Fruit fly (Drosophila melanogaster) whole organism, embryonic: ENCODE measurements around the gene CG13000.
A peak's percentile ranks its signal among the peaks of the same experiment; 100 is the strongest.

Source experiments
- Adf1 ChIP-seq: fragments of 200-800 bp; sonication (Bioruptor generic); IDR thresholded peaks from 2 replicates; pipeline ENCODE4 v1.3.6; 2022; ENCODE audit warnings: missing biosample characterization, missing genetic modification characterization
- BEAF-32 ChIP-seq: fragments of 200-800 bp; sonication (Bioruptor generic); optimal IDR thresholded peaks from 3 replicates; lab custom pipeline; 2017; ENCODE audit warnings: missing biosample characterization, missing genetic modification characterization, mild to moderate bottlenecking, moderate library complexity, missing genetic modification reagents
- Bgb ChIP-seq: fragments of 200-800 bp; sonication (Bioruptor generic); IDR thresholded peaks from 2 replicates; pipeline ENCODE4 v1.3.6; 2022; ENCODE audit warnings: missing biosample characterization, missing genetic modification characterization; ENCODE audit not compliant: partially characterized antibody
- BtbVII ChIP-seq: fragments of 200-800 bp; sonication (Bioruptor generic); optimal IDR thresholded peaks from 3 replicates; lab custom pipeline; 2017; ENCODE audit warnings: missing biosample characterization, mild to moderate bottlenecking, missing genetic modification characterization
- CG10209 ChIP-seq: fragments of 200-800 bp; sonication (Bioruptor generic); optimal IDR thresholded peaks from 3 replicates; lab custom pipeline; 2017; ENCODE audit warnings: missing biosample characterization, mild to moderate bottlenecking, missing genetic modification characterization, missing genetic modification reagents
- CG13287 ChIP-seq: fragments of 200-800 bp; sonication (Bioruptor generic); IDR thresholded peaks from 2 replicates; pipeline ENCODE4 v1.3.6; 2022; ENCODE audit warnings: missing biosample characterization, missing genetic modification characterization; ENCODE audit not compliant: partially characterized antibody
- CG13424 ChIP-seq: fragments of 200-800 bp; sonication (Bioruptor generic); optimal IDR thresholded peaks from 2 replicates; lab custom pipeline; 2019; ENCODE audit warnings: missing biosample characterization, mild to moderate bottlenecking, missing genetic modification characterization, moderate library complexity
- CG14860 ChIP-seq: fragments of 200-800 bp; sonication (Bioruptor generic); IDR thresholded peaks from 3 replicates; pipeline ENCODE4 v1.3.6; 2022; ENCODE audit warnings: missing biosample characterization, missing genetic modification characterization; ENCODE audit not compliant: partially characterized antibody
- CG16813 ChIP-seq: fragments of 200-800 bp; sonication (Bioruptor generic); IDR thresholded peaks from 3 replicates; pipeline ENCODE4 v1.3.6; 2022; ENCODE audit warnings: missing biosample characterization, missing genetic modification characterization; ENCODE audit not compliant: partially characterized antibody
- CG18011 ChIP-seq: fragments of 200-800 bp; sonication (Bioruptor generic); optimal IDR thresholded peaks from 2 replicates; lab custom pipeline; 2017; ENCODE audit warnings: missing biosample characterization, missing genetic modification characterization, mild to moderate bottlenecking, moderate library complexity, missing genotype
- CG2116 ChIP-seq: fragments of 200-800 bp; sonication (Bioruptor generic); optimal IDR thresholded peaks from 3 replicates; lab custom pipeline; 2018; ENCODE audit warnings: missing biosample characterization, mild to moderate bottlenecking, missing genetic modification characterization
- CG3407 ChIP-seq: fragments of 200-800 bp; sonication (Bioruptor generic); optimal IDR thresholded peaks from 2 replicates; lab custom pipeline; 2018; ENCODE audit warnings: missing biosample characterization, mild to moderate bottlenecking, missing genetic modification characterization
- CG34224 ChIP-seq: fragments of 200-800 bp; sonication (Bioruptor generic); IDR thresholded peaks from 3 replicates; pipeline ENCODE4 v1.3.6; 2022; ENCODE audit warnings: missing biosample characterization, missing genetic modification characterization; ENCODE audit not compliant: partially characterized antibody
- CG4328 ChIP-seq: fragments of 200-800 bp; sonication (Bioruptor generic); optimal IDR thresholded peaks from 3 replicates; lab custom pipeline; 2017; ENCODE audit warnings: missing biosample characterization, missing genetic modification reagents, missing genetic modification characterization
- CG6791 ChIP-seq: fragments of 200-800 bp; sonication (Bioruptor generic); IDR thresholded peaks from 3 replicates; pipeline ENCODE4 v1.3.6; 2022; ENCODE audit warnings: missing biosample characterization, missing genetic modification characterization; ENCODE audit not compliant: partially characterized antibody
- CG7928 ChIP-seq: fragments of 200-800 bp; sonication (Bioruptor generic); optimal IDR thresholded peaks from 2 replicates; lab custom pipeline; 2017; ENCODE audit warnings: missing biosample characterization, mild to moderate bottlenecking, missing genetic modification characterization
- CG8290 ChIP-seq, 3 experiments: fragments of 200-800 bp; sonication (Bioruptor generic); optimal IDR thresholded peaks; 2 replicates each; lab custom pipeline; 2016 to 2019; ENCODE audit warnings: missing biosample characterization in 3 of 3, missing genetic modification characterization in 3 of 3, mild to moderate bottlenecking in 2 of 3, moderate library complexity in 1 of 3
- CkIIα-i1 ChIP-seq: fragments of 200-800 bp; sonication (Bioruptor generic); IDR thresholded peaks from 2 replicates; pipeline ENCODE4 v1.3.6; 2022; ENCODE audit warnings: missing biosample characterization, missing genetic modification characterization
- D19A ChIP-seq: fragments of 200-800 bp; optimal IDR thresholded peaks from 3 replicates; lab custom pipeline; 2019; ENCODE audit warnings: missing biosample characterization, mild to moderate bottlenecking, missing genetic modification characterization, moderate library complexity
- D19B ChIP-seq: fragments of 200-800 bp; sonication (Bioruptor generic); optimal IDR thresholded peaks from 2 replicates; lab custom pipeline; 2017; ENCODE audit warnings: missing biosample characterization, mild to moderate bottlenecking, missing genetic modification characterization
- Dip2 ChIP-seq: fragments of 200-800 bp; sonication (Bioruptor generic); IDR thresholded peaks from 2 replicates; pipeline ENCODE4 v1.3.6; 2022; ENCODE audit warnings: missing biosample characterization, missing genetic modification characterization
- Dll ChIP-seq: fragments of 200-800 bp; sonication (Bioruptor generic); IDR thresholded peaks from 4 replicates; pipeline ENCODE4 v1.3.6; 2022; ENCODE audit warnings: missing biosample characterization, missing genetic modification characterization; ENCODE audit not compliant: partially characterized antibody
- Dref ChIP-seq: fragments of 200-800 bp; sonication (Bioruptor generic); IDR thresholded peaks from 2 replicates; pipeline ENCODE4 v1.3.6; 2022; ENCODE audit warnings: missing biosample characterization, missing genetic modification characterization
- E2f2 ChIP-seq: fragments of 200-800 bp; sonication (Bioruptor generic); IDR thresholded peaks from 2 replicates; pipeline ENCODE4 v1.3.6; 2022; ENCODE audit warnings: missing biosample characterization, missing genetic modification characterization
- HLH4C ChIP-seq: fragments of 200-800 bp; sonication (Bioruptor generic); IDR thresholded peaks from 3 replicates; pipeline ENCODE4 v1.3.6; 2022; ENCODE audit warnings: missing biosample characterization, missing genetic modification characterization; ENCODE audit not compliant: partially characterized antibody
- Mad ChIP-seq: fragments of 200-800 bp; sonication (Bioruptor generic); optimal IDR thresholded peaks from 2 replicates; lab custom pipeline; 2016; ENCODE audit warnings: missing biosample characterization, missing genetic modification characterization
- Neu2 ChIP-seq: fragments of 200-800 bp; sonication (Bioruptor generic); optimal IDR thresholded peaks from 3 replicates; lab custom pipeline; 2016; ENCODE audit warnings: missing biosample characterization, missing genetic modification characterization, borderline replicate concordance
- Scr ChIP-seq: fragments of 200-800 bp; sonication (Bioruptor generic); IDR thresholded peaks from 2 replicates; pipeline ENCODE4 v1.3.6; 2022; ENCODE audit warnings: missing biosample characterization, missing genetic modification characterization; ENCODE audit not compliant: partially characterized antibody
- Sry-δ ChIP-seq: fragments of 200-800 bp; sonication (Bioruptor generic); optimal IDR thresholded peaks from 2 replicates; lab custom pipeline; 2016; ENCODE audit warnings: missing biosample characterization, missing genetic modification characterization
- Ssrp ChIP-seq: fragments of 200-800 bp; sonication (Bioruptor generic); optimal IDR thresholded peaks from 2 replicates; lab custom pipeline; 2018; ENCODE audit warnings: missing biosample characterization, mild to moderate bottlenecking, missing genetic modification characterization, moderate library complexity
- amos ChIP-seq: fragments of 200-800 bp; sonication (Bioruptor generic); IDR thresholded peaks from 2 replicates; pipeline ENCODE4 v1.3.6; 2022; ENCODE audit warnings: missing biosample characterization, missing genetic modification characterization; ENCODE audit not compliant: partially characterized antibody
- bbx ChIP-seq: fragments of 200-800 bp; sonication (Bioruptor generic); IDR thresholded peaks from 2 replicates; pipeline ENCODE4 v1.3.6; 2022; ENCODE audit warnings: missing biosample characterization, missing genetic modification characterization; ENCODE audit not compliant: partially characterized antibody
- cad ChIP-seq: fragments of >200 bp; optimal IDR thresholded peaks from 2 replicates; lab custom pipeline; 2017; ENCODE audit warnings: missing biosample characterization, missing genetic modification characterization
- exex ChIP-seq: fragments of 200-800 bp; sonication (Bioruptor generic); optimal IDR thresholded peaks from 4 replicates; lab custom pipeline; 2018; ENCODE audit warnings: missing biosample characterization, mild to moderate bottlenecking, missing genetic modification characterization, moderate library complexity
- hbn ChIP-seq: fragments of 200-800 bp; sonication (Bioruptor generic); IDR thresholded peaks from 2 replicates; pipeline ENCODE4 v1.3.6; 2022; ENCODE audit warnings: missing biosample characterization, missing genetic modification characterization; ENCODE audit not compliant: partially characterized antibody
- jumu ChIP-seq: fragments of 200-800 bp; sonication (Bioruptor generic); optimal IDR thresholded peaks from 3 replicates; lab custom pipeline; 2016; ENCODE audit warnings: missing biosample characterization, missing genetic modification characterization
- knrl ChIP-seq: fragments of 200-800 bp; sonication (Bioruptor generic); IDR thresholded peaks from 3 replicates; pipeline ENCODE4 v1.3.6; 2022; ENCODE audit warnings: missing biosample characterization, missing genetic modification characterization; ENCODE audit not compliant: partially characterized antibody
- mld ChIP-seq: fragments of 200-800 bp; sonication (Bioruptor generic); IDR thresholded peaks from 3 replicates; pipeline ENCODE4 v1.3.6; 2022; ENCODE audit warnings: missing biosample characterization, missing genetic modification characterization; ENCODE audit not compliant: partially characterized antibody
- nau ChIP-seq: fragments of 200-800 bp; sonication (Bioruptor generic); optimal IDR thresholded peaks from 3 replicates; lab custom pipeline; 2017; ENCODE audit warnings: missing biosample characterization, mild to moderate bottlenecking, missing genetic modification characterization, missing genetic modification reagents
- nerfin-2 ChIP-seq: fragments of 200-800 bp; sonication (Bioruptor generic); IDR thresholded peaks from 2 replicates; pipeline ENCODE4 v1.3.6; 2022; ENCODE audit warnings: missing biosample characterization, missing genetic modification characterization; ENCODE audit not compliant: partially characterized antibody
- repo ChIP-seq: fragments of 200-800 bp; sonication (Bioruptor generic); optimal IDR thresholded peaks from 2 replicates; lab custom pipeline; 2016; ENCODE audit warnings: missing biosample characterization, missing genetic modification characterization
- rib ChIP-seq: fragments of 200-800 bp; sonication (Bioruptor generic); IDR thresholded peaks from 2 replicates; pipeline ENCODE4 v1.3.6; 2022; ENCODE audit warnings: missing biosample characterization, missing genetic modification characterization
- sna ChIP-seq: fragments of 200-800 bp; sonication (Bioruptor generic); IDR thresholded peaks from 2 replicates; pipeline ENCODE4 v1.3.6; 2022; ENCODE audit warnings: missing biosample characterization, missing genetic modification characterization; ENCODE audit not compliant: partially characterized antibody
- stwl ChIP-seq: fragments of 200-800 bp; sonication (Bioruptor generic); optimal IDR thresholded peaks from 3 replicates; lab custom pipeline; 2018; ENCODE audit warnings: missing biosample characterization, mild to moderate bottlenecking, missing genetic modification characterization, moderate library complexity
- sug ChIP-seq: fragments of 200-800 bp; optimal IDR thresholded peaks from 2 replicates; lab custom pipeline; 2019; ENCODE audit warnings: missing biosample characterization, mild to moderate bottlenecking, missing genetic modification characterization, moderate library complexity
- tna ChIP-seq: fragments of 200-800 bp; sonication (Bioruptor generic); IDR thresholded peaks from 2 replicates; pipeline ENCODE4 v1.3.6; 2022; ENCODE audit warnings: missing biosample characterization, missing genetic modification characterization; ENCODE audit not compliant: partially characterized antibody
- unc-4 ChIP-seq: fragments of 200-800 bp; sonication (Bioruptor generic); IDR thresholded peaks from 2 replicates; pipeline ENCODE4 v1.3.6; 2022; ENCODE audit warnings: missing biosample characterization, missing genetic modification characterization; ENCODE audit not compliant: partially characterized antibody
- vnd ChIP-seq: fragments of 200-800 bp; sonication (Bioruptor generic); IDR thresholded peaks from 3 replicates; pipeline ENCODE4 v1.3.6; 2022; ENCODE audit warnings: missing biosample characterization, missing genetic modification characterization; ENCODE audit not compliant: partially characterized antibody

The CG13000 gene

DNA sequence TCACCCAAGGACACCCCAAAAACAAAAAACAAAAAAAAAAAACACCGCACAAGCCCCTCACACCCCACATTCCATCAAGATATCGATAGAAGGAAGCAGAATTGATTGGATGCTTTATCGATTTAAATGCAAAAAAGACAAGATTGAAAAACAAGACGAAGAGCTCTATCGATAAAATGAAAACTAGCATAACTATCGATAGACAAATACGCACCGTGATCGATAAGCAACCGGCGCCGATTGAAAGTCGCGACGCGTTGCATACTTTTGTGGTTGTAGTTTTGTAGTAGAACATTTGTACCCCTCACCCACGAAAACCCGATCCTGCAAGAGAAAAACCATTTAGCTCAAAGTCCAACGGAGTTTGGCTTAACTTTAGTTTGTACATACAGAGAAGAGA is 11.6 kb downstream of the CG13000 start:
- no peak for TF ChIP-seq CG18011 (GFP tag; lab: Kevin White, UChicago)
- TF ChIP-seq unc-4 (GFP tag; lab: Robert Waterston, UW): peak; percentile 57
- TF ChIP-seq HLH4C (GFP tag; lab: Robert Waterston, UW): peak; percentile 64
- TF ChIP-seq knrl (GFP tag; lab: Robert Waterston, UW): peak; percentile 38; the same call in 2 of the 3 replicates
- peak; percentile 60; the same call in 2 of the 3 replicates for TF ChIP-seq CG16813 (GFP tag; lab: Robert Waterston, UW)
- no peak for TF ChIP-seq repo
- peak; percentile 73 for TF ChIP-seq CG8290 (GFP tag; optimal IDR thresholded peaks at IDR 0.05; lab: Kevin White, UChicago)
- TF ChIP-seq CG8290 (tag; optimal IDR thresholded peaks at IDR 0.05; lab: Kevin White, UChicago): no peak
- peak; percentile 58; the same call in 2 of the 3 replicates for TF ChIP-seq CG14860 (GFP tag; lab: Robert Waterston, UW)
- TF ChIP-seq CG34224: peak; percentile 30; the same call in 2 of the 3 replicates
- TF ChIP-seq Dref (GFP tag; lab: Robert Waterston, UW): peak; percentile 57
- TF ChIP-seq Dll: peak; percentile 69
- TF ChIP-seq amos (GFP tag; lab: Robert Waterston, UW): peak; percentile 16; the same call in 1 of the 2 replicates
- TF ChIP-seq CG13287: peak; percentile 51
- TF ChIP-seq D19A (tag; lab: Kevin White, UChicago): no peak
- TF ChIP-seq CG2116: peak; percentile 2
- peak; percentile 63 for TF ChIP-seq nerfin-2 (GFP tag; lab: Robert Waterston, UW)
- TF ChIP-seq sna (GFP tag; lab: Robert Waterston, UW): peak; percentile 31; the same call in 1 of the 2 replicates
- TF ChIP-seq Scr (GFP tag; lab: Robert Waterston, UW): peak; percentile 61
- peak; percentile 53; the same call in 1 of the 3 replicates for TF ChIP-seq mld (GFP tag; lab: Robert Waterston, UW)
- TF ChIP-seq vnd (GFP tag; lab: Robert Waterston, UW): peak; percentile 43; the same call in 1 of the 3 replicates
- TF ChIP-seq Ssrp (tag; lab: Kevin White, UChicago): no peak
- no peak for TF ChIP-seq D19B
- peak; percentile 55 for TF ChIP-seq bbx
- TF ChIP-seq CG6791 (GFP tag; lab: Robert Waterston, UW): peak; percentile 44; the same call in 1 of the 3 replicates
- TF ChIP-seq BEAF-32 (GFP tag; lab: Kevin White, UChicago): peak; percentile 52
- peak; percentile 45; the same call in 1 of the 2 replicates for TF ChIP-seq Bgb
- no peak for TF ChIP-seq Neu2 (GFP tag; lab: Kevin White, UChicago)
- no peak for TF ChIP-seq CG13424 (tag; lab: Kevin White, UChicago)
- peak; percentile 29 for TF ChIP-seq stwl
- TF ChIP-seq Sry-δ (GFP tag; lab: Kevin White, UChicago): peak; percentile 34
- TF ChIP-seq hbn (GFP tag; lab: Robert Waterston, UW): 0 out of 2 replicates have a peak, but pooled peaks have one; percentile 27
- TF ChIP-seq tna: peak; percentile 39; the same call in 1 of the 2 replicates

DNA sequence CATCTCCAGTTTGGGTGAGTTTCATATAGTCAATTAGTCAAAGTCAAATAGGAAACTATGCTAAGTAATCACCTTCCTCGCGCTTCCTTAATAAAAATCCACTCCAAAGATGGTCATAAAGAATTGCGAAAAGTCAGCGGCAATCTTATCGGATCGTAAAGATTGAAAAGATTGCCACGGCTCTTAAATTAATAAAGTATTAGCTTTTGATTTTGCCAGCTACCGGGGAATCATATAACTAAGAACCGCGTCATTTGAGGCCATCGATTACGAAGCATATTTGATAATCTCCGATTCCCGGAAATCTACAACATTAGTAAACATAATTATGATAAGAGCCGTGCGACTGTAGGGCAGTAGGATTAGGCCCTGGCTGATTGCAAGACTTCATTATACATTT is 13.8 kb downstream of the CG13000 start:
- TF ChIP-seq CG3407 (GFP tag; lab: Kevin White, UChicago) (no peak), rib (GFP tag; lab: Robert Waterston, UW) (no peak), nau (GFP tag; lab: Kevin White, UChicago) (no peak), exex (tag; lab: Kevin White, UChicago) (peak; percentile 99), jumu (GFP tag; lab: Kevin White, UChicago) (no peak), CG7928 (GFP tag; lab: Kevin White, UChicago) (no peak), E2f2 (GFP tag; lab: Robert Waterston, UW) (no peak), CG4328 (GFP tag; lab: Kevin White, UChicago) (no peak), sug (tag; lab: Kevin White, UChicago) (peak; percentile 44), vnd (GFP tag; lab: Robert Waterston, UW) (no peak), CkIIα-i1 (GFP tag; lab: Robert Waterston, UW) (no peak), Adf1 (GFP tag; lab: Robert Waterston, UW) (no peak), cad (GFP tag; lab: Kevin White, UChicago) (no peak), CG10209 (GFP tag; lab: Kevin White, UChicago) (no peak), Dip2 (no peak), BtbVII (GFP tag; lab: Kevin White, UChicago) (no peak), Mad (GFP tag; lab: Kevin White, UChicago) (no peak)
